Worm (Caenorhabditis elegans): ENCODE results near the gene F49E2.2.

- TF ChIP-seq ceh-16 (tag; optimal IDR thresholded peaks at IDR 0.05): no peak
- no peak for TF ChIP-seq nhr-77 (tag; optimal IDR thresholded peaks at IDR 0.05)
Observed at ce11 chrX:9616919-9617318, 50.4 kb downstream of the F49E2.2 start, which contains the start of gene C11E4.7.

All from whole organism, L3 larva.